Fruit fly (Drosophila melanogaster) whole organism, embryonic: ENCODE measurements around the gene CG32295.
A peak's percentile ranks its signal among the peaks of the same experiment; 100 is the strongest.

Experiments
- CG10654 ChIP-seq: fragments of 200-800 bp; sonication (Bioruptor generic); optimal IDR thresholded peaks from 2 replicates; lab custom pipeline; 2016; ENCODE audit warnings: missing biosample characterization, missing genetic modification characterization
- CG11504 ChIP-seq: fragments of 200-800 bp; sonication (Bioruptor generic); optimal IDR thresholded peaks from 3 replicates; lab custom pipeline; 2019; ENCODE audit warnings: missing biosample characterization, mild to moderate bottlenecking, missing genetic modification characterization, moderate library complexity
- CG13624 ChIP-seq: fragments of 200-800 bp; sonication (Bioruptor generic); optimal IDR thresholded peaks from 2 replicates; lab custom pipeline; 2016; ENCODE audit warnings: missing biosample characterization, missing genetic modification characterization
- CG14014 ChIP-seq: fragments of 200-800 bp; sonication (Bioruptor generic); IDR thresholded peaks from 2 replicates; pipeline ENCODE4 v1.3.6; 2022; ENCODE audit warnings: missing biosample characterization, missing genetic modification characterization
- CG15696 ChIP-seq: fragments of 200-800 bp; sonication (Bioruptor generic); optimal IDR thresholded peaks from 2 replicates; lab custom pipeline; 2019; ENCODE audit warnings: missing biosample characterization, mild to moderate bottlenecking, missing genetic modification characterization, moderate library complexity
- CG1603 ChIP-seq: fragments of 200-800 bp; sonication (Bioruptor generic); optimal IDR thresholded peaks from 2 replicates; lab custom pipeline; 2019; ENCODE audit warnings: missing biosample characterization, mild to moderate bottlenecking, missing genetic modification characterization, moderate library complexity
- CG16779 ChIP-seq: fragments of 200-800 bp; sonication (Bioruptor generic); IDR thresholded peaks from 2 replicates; pipeline ENCODE4 v1.3.6; 2022; ENCODE audit warnings: missing biosample characterization, missing genetic modification characterization
- CG18619 ChIP-seq: fragments of 200-800 bp; sonication (Bioruptor generic); optimal IDR thresholded peaks from 3 replicates; lab custom pipeline; 2017; ENCODE audit warnings: missing biosample characterization, mild to moderate bottlenecking, missing genetic modification characterization
- CG2712 ChIP-seq: fragments of 200-800 bp; optimal IDR thresholded peaks from 3 replicates; lab custom pipeline; 2019; ENCODE audit warnings: missing biosample characterization, mild to moderate bottlenecking, missing genetic modification characterization, moderate library complexity
- CG2875 ChIP-seq: fragments of 200-800 bp; sonication (Bioruptor generic); optimal IDR thresholded peaks from 2 replicates; lab custom pipeline; 2017; ENCODE audit warnings: missing biosample characterization, mild to moderate bottlenecking, missing genetic modification characterization, missing genetic modification reagents
- CG2889 ChIP-seq: fragments of 200-800 bp; sonication (Bioruptor generic); IDR thresholded peaks from 3 replicates; pipeline ENCODE4 v1.3.6; 2022; ENCODE audit warnings: missing biosample characterization, missing genetic modification characterization
- CG31365 ChIP-seq: fragments of 200-800 bp; sonication (Bioruptor generic); optimal IDR thresholded peaks from 2 replicates; lab custom pipeline; 2018; ENCODE audit warnings: missing biosample characterization, mild to moderate bottlenecking, missing genetic modification characterization
- CG33557 ChIP-seq: fragments of 200-800 bp; sonication (Bioruptor generic); optimal IDR thresholded peaks from 2 replicates; lab custom pipeline; 2019; ENCODE audit warnings: missing biosample characterization, mild to moderate bottlenecking, missing genetic modification characterization, moderate library complexity
- CG3407 ChIP-seq: fragments of 200-800 bp; sonication (Bioruptor generic); optimal IDR thresholded peaks from 2 replicates; lab custom pipeline; 2018; ENCODE audit warnings: missing biosample characterization, mild to moderate bottlenecking, missing genetic modification characterization
- CG5953 ChIP-seq: fragments of 200-800 bp; sonication (Bioruptor generic); IDR thresholded peaks from 2 replicates; pipeline ENCODE4 v1.3.6; 2022; ENCODE audit warnings: missing biosample characterization, missing genetic modification characterization
- CG6272 ChIP-seq: fragments of 200-800 bp; sonication (Bioruptor generic); IDR thresholded peaks from 2 replicates; pipeline ENCODE4 v1.3.6; 2022; ENCODE audit warnings: missing biosample characterization, missing genetic modification characterization
- CG6689 ChIP-seq: fragments of 200-800 bp; sonication (Bioruptor generic); IDR thresholded peaks from 2 replicates; pipeline ENCODE4 v1.3.6; 2022; ENCODE audit warnings: missing biosample characterization, missing genetic modification characterization
- CG6765 ChIP-seq: fragments of 200-800 bp; sonication (Bioruptor generic); optimal IDR thresholded peaks from 3 replicates; lab custom pipeline; 2017; ENCODE audit warnings: missing biosample characterization, mild to moderate bottlenecking, missing genetic modification characterization
- CG6791 ChIP-seq: fragments of 200-800 bp; sonication (Bioruptor generic); IDR thresholded peaks from 3 replicates; pipeline ENCODE4 v1.3.6; 2022; ENCODE audit warnings: missing biosample characterization, missing genetic modification characterization; ENCODE audit not compliant: partially characterized antibody
- CG6854 ChIP-seq: fragments of 200-800 bp; sonication (Bioruptor generic); optimal IDR thresholded peaks from 3 replicates; lab custom pipeline; 2017; ENCODE audit warnings: missing biosample characterization, mild to moderate bottlenecking, missing genetic modification characterization
- CG7271 ChIP-seq: fragments of 200-800 bp; sonication (Bioruptor generic); optimal IDR thresholded peaks from 2 replicates; lab custom pipeline; 2018; ENCODE audit warnings: missing biosample characterization, mild to moderate bottlenecking, missing genetic modification characterization, moderate library complexity
- CG8388 ChIP-seq: fragments of 200-800 bp; sonication (Bioruptor generic); optimal IDR thresholded peaks from 2 replicates; lab custom pipeline; 2019; ENCODE audit warnings: missing biosample characterization, mild to moderate bottlenecking, missing genetic modification characterization, moderate library complexity
- CG9609 ChIP-seq: fragments of 200-800 bp; sonication (Bioruptor generic); optimal IDR thresholded peaks from 3 replicates; lab custom pipeline; 2016; ENCODE audit warnings: missing biosample characterization, missing genetic modification characterization
- CG9727 ChIP-seq: fragments of 200-800 bp; sonication (Bioruptor generic); optimal IDR thresholded peaks from 3 replicates; lab custom pipeline; 2017; ENCODE audit warnings: missing biosample characterization, mild to moderate bottlenecking, missing genetic modification characterization
- CrebB ChIP-seq: fragments of 200-800 bp; sonication (Bioruptor generic); optimal IDR thresholded peaks from 3 replicates; lab custom pipeline; 2018; ENCODE audit warnings: missing biosample characterization, mild to moderate bottlenecking, missing genetic modification characterization
- Dad ChIP-seq: fragments of 200-800 bp; sonication (Bioruptor generic); optimal IDR thresholded peaks from 3 replicates; lab custom pipeline; 2016; ENCODE audit warnings: missing biosample characterization, missing genetic modification characterization
- Doc3 ChIP-seq: fragments of 200-800 bp; sonication (Bioruptor generic); IDR thresholded peaks from 3 replicates; pipeline ENCODE4 v1.3.6; 2022; ENCODE audit warnings: missing biosample characterization, missing genetic modification characterization; ENCODE audit not compliant: partially characterized antibody
- Dref ChIP-seq: fragments of 200-800 bp; sonication (Bioruptor generic); IDR thresholded peaks from 2 replicates; pipeline ENCODE4 v1.3.6; 2022; ENCODE audit warnings: missing biosample characterization, missing genetic modification characterization
- Fer1 ChIP-seq: fragments of 200-800 bp; sonication (Bioruptor generic); optimal IDR thresholded peaks from 2 replicates; lab custom pipeline; 2017; ENCODE audit warnings: missing biosample characterization, mild to moderate bottlenecking, missing genetic modification characterization
- Gug ChIP-seq: fragments of 200-800 bp; sonication (Bioruptor generic); IDR thresholded peaks from 4 replicates; pipeline ENCODE4 v1.3.6; 2022; ENCODE audit warnings: missing biosample characterization, missing genetic modification characterization
- Hmr ChIP-seq: fragments of 200-800 bp; sonication (Bioruptor generic); optimal IDR thresholded peaks from 3 replicates; lab custom pipeline; 2017; ENCODE audit warnings: mild to moderate bottlenecking, missing biosample characterization, missing genetic modification reagents, missing genetic modification characterization
- Hmx ChIP-seq: fragments of 200-800 bp; sonication (Bioruptor generic); optimal IDR thresholded peaks from 2 replicates; lab custom pipeline; 2016; ENCODE audit warnings: missing biosample characterization, missing genetic modification characterization
- Hsf ChIP-seq: fragments of 200-800 bp; sonication (Bioruptor generic); optimal IDR thresholded peaks from 3 replicates; lab custom pipeline; 2016; ENCODE audit warnings: missing biosample characterization, missing genetic modification characterization
- NFAT ChIP-seq: fragments of 200-800 bp; sonication (Bioruptor generic); IDR thresholded peaks from 2 replicates; pipeline ENCODE4 v1.3.6; 2022; ENCODE audit warnings: missing biosample characterization, missing genetic modification characterization
- Sox100B ChIP-seq: fragments of 200-800 bp; sonication (Bioruptor generic); optimal IDR thresholded peaks from 3 replicates; lab custom pipeline; 2018; ENCODE audit warnings: missing biosample characterization, mild to moderate bottlenecking, missing genetic modification characterization
- Xbp1 ChIP-seq: fragments of 200-800 bp; sonication (Bioruptor generic); optimal IDR thresholded peaks from 3 replicates; lab custom pipeline; 2016; ENCODE audit warnings: missing biosample characterization, mild to moderate bottlenecking, missing genetic modification characterization
- ato ChIP-seq: fragments of 200-800 bp; sonication (Bioruptor generic); IDR thresholded peaks from 2 replicates; pipeline ENCODE4 v1.3.6; 2022; ENCODE audit warnings: missing biosample characterization, missing genetic modification characterization; ENCODE audit not compliant: partially characterized antibody
- cad ChIP-seq: fragments of >200 bp; optimal IDR thresholded peaks from 2 replicates; lab custom pipeline; 2017; ENCODE audit warnings: missing biosample characterization, missing genetic modification characterization
- gt ChIP-seq: fragments of 200-800 bp; sonication (Bioruptor generic); IDR thresholded peaks from 2 replicates; pipeline ENCODE4 v1.3.6; 2022; ENCODE audit warnings: missing biosample characterization, missing genetic modification characterization
- jumu ChIP-seq: fragments of 200-800 bp; sonication (Bioruptor generic); optimal IDR thresholded peaks from 3 replicates; lab custom pipeline; 2016; ENCODE audit warnings: missing biosample characterization, missing genetic modification characterization
- lilli ChIP-seq: fragments of 200-800 bp; sonication (Bioruptor generic); optimal IDR thresholded peaks from 3 replicates; lab custom pipeline; 2016; ENCODE audit warnings: missing biosample characterization, missing genetic modification characterization
- maf-S ChIP-seq: fragments of 200-800 bp; sonication (Bioruptor generic); optimal IDR thresholded peaks from 2 replicates; lab custom pipeline; 2016; ENCODE audit warnings: missing biosample characterization, missing genetic modification characterization
- mld ChIP-seq: fragments of 200-800 bp; sonication (Bioruptor generic); IDR thresholded peaks from 3 replicates; pipeline ENCODE4 v1.3.6; 2022; ENCODE audit warnings: missing biosample characterization, missing genetic modification characterization; ENCODE audit not compliant: partially characterized antibody
- pfk ChIP-seq: fragments of 200-800 bp; sonication (Bioruptor generic); optimal IDR thresholded peaks from 2 replicates; lab custom pipeline; 2018; ENCODE audit warnings: missing biosample characterization, mild to moderate bottlenecking, missing genetic modification characterization, moderate library complexity
- sob ChIP-seq: fragments of 200-800 bp; sonication (Bioruptor generic); IDR thresholded peaks from 2 replicates; pipeline ENCODE4 v1.3.6; 2022; ENCODE audit warnings: missing biosample characterization, missing genetic modification characterization
- sqz ChIP-seq: fragments of 200-800 bp; sonication (Bioruptor generic); optimal IDR thresholded peaks from 3 replicates; lab custom pipeline; 2018; ENCODE audit warnings: missing biosample characterization, mild to moderate bottlenecking, missing genetic modification characterization
- sr ChIP-seq: fragments of 200-800 bp; sonication (Bioruptor generic); IDR thresholded peaks from 3 replicates; pipeline ENCODE4 v1.3.6; 2022; ENCODE audit warnings: missing biosample characterization, missing genetic modification characterization
- ssp ChIP-seq: fragments of 200-800 bp; sonication (Bioruptor generic); IDR thresholded peaks from 2 replicates; pipeline ENCODE4 v1.3.6; 2022; ENCODE audit warnings: missing biosample characterization, missing genetic modification characterization
- tap ChIP-seq: fragments of 200-800 bp; optimal IDR thresholded peaks from 3 replicates; lab custom pipeline; 2019; ENCODE audit warnings: missing biosample characterization, mild to moderate bottlenecking, missing genetic modification characterization, moderate library complexity
- wdn ChIP-seq: fragments of 200-800 bp; sonication (Bioruptor generic); IDR thresholded peaks from 2 replicates; pipeline ENCODE4 v1.3.6; 2022; ENCODE audit warnings: missing biosample characterization, missing genetic modification characterization
- z ChIP-seq: fragments of 200-800 bp; sonication (Bioruptor generic); IDR thresholded peaks from 3 replicates; pipeline ENCODE4 v1.3.6; 2022; ENCODE audit warnings: missing biosample characterization, missing genetic modification characterization
- zfh2 ChIP-seq: fragments of 200-800 bp; sonication (Bioruptor generic); optimal IDR thresholded peaks from 2 replicates; lab custom pipeline; 2016; ENCODE audit warnings: missing biosample characterization, missing genetic modification characterization

CG32295 gene

dm6 chr3L:2494183-2494541 is 32.6 kb downstream of the CG32295 start (continued):
- TF ChIP-seq Xbp1 (peak; percentile 74), pfk (GFP tag; lab: Kevin White, UChicago) (no peak), z (GFP tag; lab: Robert Waterston, UW) (no peak), CG13624 (peak; percentile 64), mld (GFP tag; lab: Robert Waterston, UW) (no peak), CG6765 (GFP tag; lab: Kevin White, UChicago) (peak; percentile 83), CG6854 (GFP tag; lab: Kevin White, UChicago) (peak; percentile 86), CG7271 (no peak), CG9727 (peak; percentile 91), ato (GFP tag; lab: Robert Waterston, UW) (no peak), CG15696 (tag; lab: Kevin White, UChicago) (peak; percentile 87), CG5953 (GFP tag; lab: Robert Waterston, UW) (peak; percentile 60), CG11504 (tag; lab: Kevin White, UChicago) (peak; percentile 90), CG10654 (GFP tag; lab: Kevin White, UChicago) (peak; percentile 82), CG6272 (peak; percentile 86), maf-S (GFP tag; lab: Kevin White, UChicago) (peak; percentile 72), CG2875 (GFP tag; lab: Kevin White, UChicago) (peak; percentile 45), CG2712 (tag; lab: Kevin White, UChicago) (peak; percentile 81), CG31365 (tag; lab: Kevin White, UChicago) (peak; percentile 65), wdn (peak; percentile 86), CG16779 (peak; percentile 86), cad (no peak), CG18619 (GFP tag; lab: Kevin White, UChicago) (peak; percentile 65), Gug (GFP tag; lab: Robert Waterston, UW) (peak; percentile 76; the same call in 3 of the 4 replicates), CG9609 (GFP tag; lab: Kevin White, UChicago) (peak; percentile 33), sqz (GFP tag; lab: Kevin White, UChicago) (no peak), CG33557 (no peak), lilli (peak; percentile 84), Dref (no peak), CG6791 (no peak), sr (GFP tag; lab: Robert Waterston, UW) (peak; percentile 41; the same call in 1 of the 3 replicates), Hmr (GFP tag; lab: Kevin White, UChicago) (peak; percentile 93), ssp (GFP tag; lab: Robert Waterston, UW) (peak; percentile 82), CG6689 (GFP tag; lab: Robert Waterston, UW) (peak; percentile 87), CrebB (tag; lab: Kevin White, UChicago) (peak; percentile 65), NFAT (GFP tag; lab: Robert Waterston, UW) (peak; percentile 85), Hsf (GFP tag; lab: Kevin White, UChicago) (peak; percentile 76), zfh2 (GFP tag; lab: Kevin White, UChicago) (peak; percentile 82), CG14014 (peak; percentile 94), tap (peak; percentile 86), CG1603 (tag; lab: Kevin White, UChicago) (peak; percentile 77), sob (GFP tag; lab: Robert Waterston, UW) (peak; percentile 96), Sox100B (GFP tag; lab: Kevin White, UChicago) (peak; percentile 77), CG3407 (GFP tag; lab: Kevin White, UChicago) (no peak), jumu (GFP tag; lab: Kevin White, UChicago) (peak; percentile 89), CG8388 (GFP tag; lab: Kevin White, UChicago) (peak; percentile 65), CG2889 (GFP tag; lab: Robert Waterston, UW) (peak; percentile 80), Hmx (GFP tag; lab: Kevin White, UChicago) (peak; percentile 15), gt (GFP tag; lab: Robert Waterston, UW) (peak; percentile 75), Fer1 (peak; percentile 94), Doc3 (no peak), Dad (peak; percentile 85)
